Fruit fly (Drosophila melanogaster): ENCODE measurements around the gene OtopLb.

DNA sequence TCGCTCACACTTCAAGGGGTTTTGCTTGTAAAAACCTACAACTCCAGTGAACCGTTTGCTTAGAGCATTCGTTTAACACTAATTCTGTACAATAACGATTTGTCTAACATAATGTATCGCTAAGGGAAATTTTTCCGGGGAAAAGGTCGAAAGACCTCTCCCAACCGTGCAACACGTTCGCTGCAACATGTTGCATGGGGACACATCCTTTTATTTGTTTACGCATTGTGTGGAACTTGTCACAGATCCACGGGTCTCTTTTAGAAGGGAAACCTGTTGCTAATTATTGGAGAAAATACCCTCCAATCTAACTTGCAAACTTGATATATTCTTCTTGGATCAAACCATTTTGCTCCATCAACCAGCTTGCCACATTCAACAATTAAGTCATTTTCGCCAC, 14.7 kb downstream of the OtopLb start:
- TF ChIP-seq CTCF (optimal IDR thresholded peaks at IDR 0.05) (no peak), CG8478 (optimal IDR thresholded peaks at IDR 0.05) (no peak)

All from S2 (cell line).